Worm (Caenorhabditis elegans) whole organism, L1 larva: ENCODE measurements around the gene ZK1290.14.

Experiments used
- C04F5.9 ChIP-seq: sonication (generic microtip); optimal IDR thresholded peaks from 2 replicates; lab custom pipeline; 2016; ENCODE audit warnings: missing genetic modification characterization, missing compliant biosample characterization
- C16A3.4 ChIP-seq: fragments of 150-350 bp; optimal IDR thresholded peaks from 2 replicates; lab custom pipeline; 2014; ENCODE audit warnings: missing biosample characterization, missing genetic modification characterization
- C34B4.2 ChIP-seq: sonication (generic microtip); optimal IDR thresholded peaks from 2 replicates; lab custom pipeline; 2017; ENCODE audit warnings: mild to moderate bottlenecking, missing genetic modification characterization, missing compliant biosample characterization
- Y116A8C.19 ChIP-seq: sonication (generic microtip); optimal IDR thresholded peaks from 2 replicates; lab custom pipeline; 2016; ENCODE audit warnings: missing compliant biosample characterization, missing genetic modification characterization, borderline replicate concordance
- aha-1 ChIP-seq: fragments of 150-350 bp; optimal IDR thresholded peaks from 2 replicates; lab custom pipeline; 2014; ENCODE audit warnings: missing biosample characterization, missing genetic modification characterization
- aly-2 ChIP-seq: fragments of 150-350 bp; optimal IDR thresholded peaks from 2 replicates; lab custom pipeline; 2014; ENCODE audit warnings: missing biosample characterization, missing genetic modification characterization
- ceh-63 ChIP-seq: fragments of 200-800 bp; sonication (Bioruptor generic); optimal IDR thresholded peaks from 2 replicates; lab custom pipeline; 2018; ENCODE audit warnings: mild to moderate bottlenecking, missing genetic modification characterization, missing compliant biosample characterization
- ceh-82 ChIP-seq, 3 experiments: fragments of 150-350 bp in 1 of 3; sonication (generic microtip) in 2 of 3; optimal IDR thresholded peaks; 2 replicates each; lab custom pipeline; 2014 to 2017; ENCODE audit warnings: missing biosample characterization in 3 of 3, missing genetic modification characterization in 3 of 3
- ceh-90 ChIP-seq: sonication (generic microtip); optimal IDR thresholded peaks from 2 replicates; lab custom pipeline; 2016; ENCODE audit warnings: missing genetic modification characterization, missing compliant biosample characterization
- ces-1 ChIP-seq: fragments of 150-350 bp; optimal IDR thresholded peaks from 2 replicates; lab custom pipeline; 2014; ENCODE audit warnings: missing biosample characterization, missing genetic modification reagents, missing genetic modification characterization
- dpl-1 ChIP-seq, 3 experiments: fragments of 150-350 bp in 2 of 3; sonication (generic microtip) in 1 of 3; optimal IDR thresholded peaks; 2 replicates each; lab custom pipeline; 2014 to 2017; ENCODE audit warnings: missing biosample characterization in 3 of 3, missing genetic modification characterization in 3 of 3, missing genetic modification reagents in 3 of 3
- dsc-1 ChIP-seq: sonication (generic microtip); optimal IDR thresholded peaks from 2 replicates; lab custom pipeline; 2016; ENCODE audit warnings: mild to moderate bottlenecking, missing genetic modification characterization, missing compliant biosample characterization
- elt-2 ChIP-seq: sonication (generic microtip); optimal IDR thresholded peaks from 2 replicates; lab custom pipeline; 2016; ENCODE audit warnings: missing genetic modification characterization, mild to moderate bottlenecking, inconsistent platforms, missing compliant biosample characterization, missing genetic modification reagents
- fkh-10 ChIP-seq: sonication (generic microtip); optimal IDR thresholded peaks from 2 replicates; lab custom pipeline; 2017; ENCODE audit warnings: missing biosample characterization, missing genetic modification reagents, missing genetic modification characterization
- fkh-8 ChIP-seq: sonication (generic microtip); optimal IDR thresholded peaks from 2 replicates; lab custom pipeline; 2016; ENCODE audit warnings: mild to moderate bottlenecking, missing genetic modification characterization, missing compliant biosample characterization
- fos-1 ChIP-seq: fragments of 150-350 bp; optimal IDR thresholded peaks from 2 replicates; lab custom pipeline; 2014; ENCODE audit warnings: missing biosample characterization, missing genetic modification characterization
- grh-1 ChIP-seq: fragments of 200-800 bp; sonication (Bioruptor generic); IDR thresholded peaks from 2 replicates; pipeline ENCODE4 v1.3.6; 2022; ENCODE audit warnings: missing genetic modification reagents, missing genetic modification characterization, missing compliant biosample characterization
- hlh-17 ChIP-seq: fragments of 200-800 bp; sonication (Bioruptor generic); optimal IDR thresholded peaks from 2 replicates; lab custom pipeline; 2018; ENCODE audit warnings: missing genetic modification characterization, mild to moderate bottlenecking, missing compliant biosample characterization, moderate library complexity, borderline replicate concordance
- hpl-2 ChIP-seq: fragments of 150-350 bp; optimal IDR thresholded peaks from 2 replicates; lab custom pipeline; 2014; ENCODE audit warnings: missing biosample characterization, missing genetic modification reagents, missing genetic modification characterization
- isw-1 ChIP-seq: fragments of 200-800 bp; sonication (Bioruptor generic); IDR thresholded peaks from 2 replicates; pipeline ENCODE4 v1.3.6; 2022; ENCODE audit warnings: missing genetic modification characterization, missing compliant biosample characterization
- jun-1 ChIP-seq: fragments of 150-350 bp; optimal IDR thresholded peaks from 2 replicates; lab custom pipeline; 2014; ENCODE audit warnings: missing biosample characterization, missing genetic modification reagents, missing genetic modification characterization
- lin-13 ChIP-seq: fragments of 150-350 bp; optimal IDR thresholded peaks from 2 replicates; lab custom pipeline; 2014; ENCODE audit warnings: missing biosample characterization, missing genetic modification reagents, missing genetic modification characterization
- lin-15B ChIP-seq: fragments of 150-350 bp; sonication (generic microtip); optimal IDR thresholded peaks from 3 replicates; lab custom pipeline; 2014; ENCODE audit warnings: missing biosample characterization, missing genetic modification characterization
- lsy-2 ChIP-seq, 2 experiments: fragments of 150-350 bp; optimal IDR thresholded peaks; 2 replicates each; lab custom pipeline; 2014; ENCODE audit warnings: missing biosample characterization in 2 of 2, missing genetic modification characterization in 2 of 2
- mep-1 ChIP-seq: fragments of 150-350 bp; optimal IDR thresholded peaks from 2 replicates; lab custom pipeline; 2014; ENCODE audit warnings: missing biosample characterization, missing genetic modification characterization
- nhr-11 ChIP-seq: fragments of 150-350 bp; optimal IDR thresholded peaks from 2 replicates; lab custom pipeline; 2014; ENCODE audit warnings: missing biosample characterization, missing genetic modification characterization
- nhr-12 ChIP-seq: sonication (generic microtip); optimal IDR thresholded peaks from 2 replicates; lab custom pipeline; 2017; ENCODE audit warnings: missing biosample characterization, missing genetic modification characterization
- nhr-19 ChIP-seq: fragments of 200-800 bp; sonication (Bioruptor generic); conservative IDR thresholded peaks from 2 replicates; pipeline ENCODE4 v1.3.6; 2022; ENCODE audit warnings: missing genetic modification characterization, missing compliant biosample characterization
- nhr-28 ChIP-seq: fragments of 150-350 bp; optimal IDR thresholded peaks from 2 replicates; lab custom pipeline; 2014; ENCODE audit warnings: missing biosample characterization, missing genetic modification characterization
- nhr-84 ChIP-seq: sonication (generic microtip); optimal IDR thresholded peaks from 2 replicates; lab custom pipeline; 2017; ENCODE audit warnings: missing biosample characterization, missing genetic modification characterization
- pqm-1 ChIP-seq: sonication (generic microtip); optimal IDR thresholded peaks from 3 replicates; lab custom pipeline; 2017; ENCODE audit warnings: missing biosample characterization, missing genetic modification characterization
- rnt-1 ChIP-seq: sonication (generic microtip); optimal IDR thresholded peaks from 2 replicates; lab custom pipeline; 2016; ENCODE audit warnings: mild to moderate bottlenecking, missing genetic modification characterization, moderate library complexity, missing compliant biosample characterization
- skn-1 ChIP-seq: fragments of 150-350 bp; optimal IDR thresholded peaks from 2 replicates; lab custom pipeline; 2014; ENCODE audit warnings: missing biosample characterization, missing genetic modification characterization
- sup-37 ChIP-seq: fragments of 200-800 bp; sonication (Bioruptor generic); optimal IDR thresholded peaks from 2 replicates; lab custom pipeline; 2018; ENCODE audit warnings: mild to moderate bottlenecking, missing genetic modification characterization, missing compliant biosample characterization
- swsn-7 ChIP-seq: sonication (generic microtip); optimal IDR thresholded peaks from 2 replicates; lab custom pipeline; 2016; ENCODE audit warnings: missing genetic modification characterization, missing compliant biosample characterization
- tlp-1 ChIP-seq: fragments of 150-350 bp; optimal IDR thresholded peaks from 2 replicates; lab custom pipeline; 2014; ENCODE audit warnings: missing biosample characterization, missing genetic modification characterization
- unc-62 ChIP-seq: fragments of 150-350 bp; optimal IDR thresholded peaks from 2 replicates; lab custom pipeline; 2014; ENCODE audit warnings: missing biosample characterization, missing genetic modification reagents, missing genetic modification characterization
- unc-98 ChIP-seq: fragments of 200-800 bp; sonication (Bioruptor generic); IDR thresholded peaks from 2 replicates; pipeline ENCODE4 v1.3.6; 2022; ENCODE audit warnings: missing genetic modification characterization, missing compliant biosample characterization
- vab-15 ChIP-seq: sonication (generic microtip); optimal IDR thresholded peaks from 2 replicates; lab custom pipeline; 2017; ENCODE audit warnings: missing genotype, mild to moderate bottlenecking, missing genetic modification characterization, missing compliant biosample characterization
- zag-1 ChIP-seq: fragments of 150-350 bp; optimal IDR thresholded peaks from 2 replicates; lab custom pipeline; 2014; ENCODE audit warnings: missing biosample characterization, missing genetic modification characterization
- ztf-4 ChIP-seq: fragments of 150-350 bp; optimal IDR thresholded peaks from 2 replicates; lab custom pipeline; 2014; ENCODE audit warnings: missing biosample characterization, missing genetic modification characterization

Gene ZK1290.14

ce11 chrII:7553806-7554205 is 1.6 kb downstream of the ZK1290.14 start, which contains the start of gene ZK1290.10:
Gene ZK1290.10 (minus strand): TSS chrII:7553906.
- no peak for TF ChIP-seq nhr-19 (GFP tag; lab: Robert Waterston, UW)
- TF ChIP-seq ces-1, result no peak
- no peak for TF ChIP-seq nhr-84 (tag; lab: Kevin White, UChicago)
- TF ChIP-seq ceh-90 (tag; lab: Kevin White, UChicago), result no peak
- TF ChIP-seq ceh-82 (tag; optimal IDR thresholded peaks at IDR 0.05; lab: Kevin White, UChicago), result no peak
- TF ChIP-seq sup-37 (GFP tag; lab: Kevin White, UChicago), result no peak
- TF ChIP-seq dsc-1, result no peak
- TF ChIP-seq nhr-28, result no peak
- TF ChIP-seq ceh-63 (GFP tag; lab: Kevin White, UChicago), result no peak
- TF ChIP-seq rnt-1 (tag; lab: Kevin White, UChicago), result no peak
- no peak for TF ChIP-seq elt-2 (tag; lab: Kevin White, UChicago)
- no peak for TF ChIP-seq fos-1
- TF ChIP-seq unc-98 (GFP tag; lab: Robert Waterston, UW), result no peak
- no peak for TF ChIP-seq hlh-17 (GFP tag; lab: Kevin White, UChicago)
- no peak for TF ChIP-seq C34B4.2 (tag; lab: Kevin White, UChicago)
- no peak for TF ChIP-seq aly-2 (tag; lab: Kevin White, UChicago)
- TF ChIP-seq ztf-4 (tag; lab: Kevin White, UChicago), result no peak
- no peak for TF ChIP-seq vab-15
- no peak for TF ChIP-seq dpl-1 (GFP tag; optimal IDR thresholded peaks at IDR 0.05; lab: Kevin White, UChicago)
- TF ChIP-seq, all 84 proteins: peak for 0

- TF ChIP-seq aha-1 (tag; lab: Kevin White, UChicago) (no peak), Y116A8C.19 (tag; lab: Kevin White, UChicago) (no peak), pqm-1 (no peak), skn-1 (tag; lab: Kevin White, UChicago) (no peak), lsy-2 (tag; optimal IDR thresholded peaks at IDR 0.05; lab: Kevin White, UChicago) (no peak), isw-1 (GFP tag; lab: Robert Waterston, UW) (no peak), dpl-1 (GFP tag; optimal IDR thresholded peaks at IDR 0.05; lab: Kevin White, UChicago) (no peak), ces-1 (no peak), unc-62 (GFP tag; lab: Kevin White, UChicago) (no peak), ceh-90 (tag; lab: Kevin White, UChicago) (no peak), nhr-28 (no peak), hpl-2 (GFP tag; lab: Kevin White, UChicago) (no peak), C34B4.2 (tag; lab: Kevin White, UChicago) (no peak), C16A3.4 (tag; lab: Kevin White, UChicago) (no peak)
These were observed 6.4 kb downstream of the ZK1290.14 start, which contains the start of gene tph-1 for ce11 chrII:7549035-7549434. Gene tph-1 (plus strand): TSS chrII:7549335.

ce11 chrII:7548044-7548443 is 7.3 kb downstream of the ZK1290.14 start, which contains the start of gene fbxa-224:
Gene fbxa-224 (minus strand): TSS chrII:7548144.
- TF ChIP-seq grh-1 (GFP tag; lab: Robert Waterston, UW) (no peak), fkh-8 (no peak), dpl-1 (GFP tag; optimal IDR thresholded peaks at IDR 0.05; lab: Kevin White, UChicago) (no peak), nhr-12 (tag; lab: Kevin White, UChicago) (no peak), lin-15B (no peak), C04F5.9 (tag; lab: Kevin White, UChicago) (no peak), zag-1 (tag; lab: Kevin White, UChicago) (no peak), jun-1 (tag; lab: Kevin White, UChicago) (no peak), tlp-1 (tag; lab: Kevin White, UChicago) (no peak), swsn-7 (tag; lab: Kevin White, UChicago) (no peak), lin-13 (GFP tag; lab: Kevin White, UChicago) (no peak), fkh-10 (GFP tag; lab: Kevin White, UChicago) (no peak), nhr-28 (no peak), nhr-11 (tag; lab: Kevin White, UChicago) (no peak), mep-1 (tag; lab: Kevin White, UChicago) (no peak), C34B4.2 (tag; lab: Kevin White, UChicago) (no peak), elt-2 (tag; lab: Kevin White, UChicago) (no peak), vab-15 (no peak)
- TF ChIP-seq, all 84 proteins: peak for 0
